Worm (Caenorhabditis elegans): Measurements from ENCODE around the gene K04C2.7.
A peak's percentile ranks its signal among the peaks of the same experiment; 100 is the strongest.

The K04C2.7 gene

ce11 chrIII:6880797-6881196 lies at the start of gene K04C2.7:
Gene K04C2.7, plus strand, starts transcription at chrIII:6881097.
- TF ChIP-seq Y105C5A.15 (GFP tag; IDR thresholded peaks at IDR 0.05) (no peak), dmd-8 (GFP tag; IDR thresholded peaks at IDR 0.05) (no peak), ces-1 (GFP tag; optimal IDR thresholded peaks at IDR 0.05) (no peak)

- TF ChIP-seq unc-62 (GFP tag; optimal IDR thresholded peaks at IDR 0.05 in 1 of 2) (peak in 1 of 2 experiments; percentile 45), unc-62 (tag; optimal IDR thresholded peaks at IDR 0.05) (no peak), saeg-2 (GFP tag; IDR thresholded peaks at IDR 0.05) (no peak), nhr-48 (tag; optimal IDR thresholded peaks at IDR 0.05) (no peak), F26F4.8 (GFP tag; conservative IDR thresholded peaks at IDR 0.05) (no peak), aha-1 (tag) (peak; percentile 47)
These were observed 49.6 kb upstream of the K04C2.7 start for ce11 chrIII:6831312-6831711.

ce11 chrIII:6837320-6837719 lies 43.6 kb upstream of the K04C2.7 start:
- TF ChIP-seq mxl-3 (GFP tag; optimal IDR thresholded peaks at IDR 0.05) (no peak), F37D6.2 (tag; optimal IDR thresholded peaks at IDR 0.05) (no peak), pha-4 (GFP tag; IDR thresholded peaks at IDR 0.05) (no peak), pha-4 (tag; optimal IDR thresholded peaks at IDR 0.05) (no peak), php-3 (GFP tag; IDR thresholded peaks at IDR 0.05) (no peak), ctbp-1 (GFP tag; IDR thresholded peaks at IDR 0.05) (no peak), ztf-7 (tag; optimal IDR thresholded peaks at IDR 0.05) (no peak), nhr-77 (tag; optimal IDR thresholded peaks at IDR 0.05) (no peak), jun-1 (tag; optimal IDR thresholded peaks at IDR 0.05) (no peak), mdl-1 (tag; optimal IDR thresholded peaks at IDR 0.05) (no peak), zip-2 (tag; optimal IDR thresholded peaks at IDR 0.05) (no peak), lin-29 (GFP tag; IDR thresholded peaks at IDR 0.05) (no peak)

- TF ChIP-seq D1046.2 (GFP tag; IDR thresholded peaks at IDR 0.05), result no peak
- no peak for TF ChIP-seq hlh-11 (tag; optimal IDR thresholded peaks at IDR 0.05)
- peak in 1 of 2 experiments; percentile 94 for TF ChIP-seq unc-62 (GFP tag; optimal IDR thresholded peaks at IDR 0.05 in 1 of 2)
- TF ChIP-seq unc-62 (tag; optimal IDR thresholded peaks at IDR 0.05), result no peak
These were observed 41.8 kb upstream of the K04C2.7 start for ce11 chrIII:6839091-6839490.

ce11 chrIII:6848654-6849204 lies 32.2 kb upstream of the K04C2.7 start, which contains the start of gene dhhc-5:
Gene dhhc-5, minus strand, starts transcription at chrIII:6849059.
- TF ChIP-seq mxl-2 (GFP tag; conservative IDR thresholded peaks at IDR 0.05), result no peak
- TF ChIP-seq dmd-6 (GFP tag; IDR thresholded peaks at IDR 0.05), result peak; percentile 37; the same call in 1 of the 2 replicates
- peak; percentile 17 for TF ChIP-seq nhr-102 (tag; optimal IDR thresholded peaks at IDR 0.05)
- TF ChIP-seq daf-16 (GFP tag; optimal IDR thresholded peaks at IDR 0.05), result no peak
- peak; percentile 80 for TF ChIP-seq daf-16 (tag; optimal IDR thresholded peaks at IDR 0.05)
- peak in 1 of 2 experiments; percentile 91 for TF ChIP-seq unc-62 (GFP tag; optimal IDR thresholded peaks at IDR 0.05 in 1 of 2)
- no peak for TF ChIP-seq unc-62 (tag; optimal IDR thresholded peaks at IDR 0.05)
- TF ChIP-seq hlh-11 (tag; optimal IDR thresholded peaks at IDR 0.05), result peak; percentile 65
- TF ChIP-seq nhr-28 (tag; optimal IDR thresholded peaks at IDR 0.05), result peak; percentile 9
- TF ChIP-seq hmg-1.1 (GFP tag; IDR thresholded peaks at IDR 0.05), result no peak
- TF ChIP-seq ceh-32 (tag; optimal IDR thresholded peaks at IDR 0.05; ENCODE audit: poor library complexity), result no peak
- TF ChIP-seq set-16 (GFP tag; IDR thresholded peaks at IDR 0.05), result no peak

- no peak for TF ChIP-seq nhr-11 (tag; optimal IDR thresholded peaks at IDR 0.05)
- no peak for TF ChIP-seq ZK337.2 (GFP tag; IDR thresholded peaks at IDR 0.05)
- peak; percentile 86 for TF ChIP-seq lin-1 (GFP tag; IDR thresholded peaks at IDR 0.05)
- no peak for TF ChIP-seq rbr-2 (tag; optimal IDR thresholded peaks at IDR 0.05)
- TF ChIP-seq ama-1 (optimal IDR thresholded peaks at IDR 0.05), result no peak
- peak; percentile 41 for TF ChIP-seq nhr-77 (tag; optimal IDR thresholded peaks at IDR 0.05)
- no peak for TF ChIP-seq lin-38 (GFP tag; IDR thresholded peaks at IDR 0.05)
- no peak for TF ChIP-seq unc-39 (tag; optimal IDR thresholded peaks at IDR 0.05)
- TF ChIP-seq aly-2 (tag; optimal IDR thresholded peaks at IDR 0.05), result no peak
- TF ChIP-seq zag-1 (tag; optimal IDR thresholded peaks at IDR 0.05), result no peak
- TF ChIP-seq nhr-10 (tag; optimal IDR thresholded peaks at IDR 0.05), result no peak
- no peak for TF ChIP-seq Y105C5A.15 (GFP tag; IDR thresholded peaks at IDR 0.05)
- no peak for TF ChIP-seq Y75B8A.6 (GFP tag; IDR thresholded peaks at IDR 0.05)
- peak in 1 of 2 experiments; percentile 13 for TF ChIP-seq lsy-2 (tag; optimal IDR thresholded peaks at IDR 0.05)
- no peak for TF ChIP-seq zfp-3 (GFP tag; conservative IDR thresholded peaks at IDR 0.05)
These were observed 30.6 kb upstream of the K04C2.7 start, which contains the start of gene srv-1 for ce11 chrIII:6850255-6850654. Gene srv-1, plus strand, starts transcription at chrIII:6850385.
